Worm (Caenorhabditis elegans): Measurements from ENCODE around the gene Y39A1A.9.

- TF ChIP-seq dmd-4 (tag; optimal IDR thresholded peaks at IDR 0.05) (no peak), F13H6.1 (tag; optimal IDR thresholded peaks at IDR 0.05) (no peak), peb-1 (tag; optimal IDR thresholded peaks at IDR 0.05) (no peak), lsy-2 (tag; optimal IDR thresholded peaks at IDR 0.05) (no peak), aly-2 (tag; optimal IDR thresholded peaks at IDR 0.05) (no peak), unc-62 (GFP tag; optimal IDR thresholded peaks at IDR 0.05) (no peak), nhr-11 (tag; optimal IDR thresholded peaks at IDR 0.05) (no peak), zag-1 (tag; optimal IDR thresholded peaks at IDR 0.05) (no peak), snpc-4 (tag; optimal IDR thresholded peaks at IDR 0.05) (no peak), ama-1 (optimal IDR thresholded peaks at IDR 0.05) (no peak), ceh-82 (tag; optimal IDR thresholded peaks at IDR 0.05) (no peak), ceh-16 (tag; optimal IDR thresholded peaks at IDR 0.05) (no peak), unc-39 (tag; optimal IDR thresholded peaks at IDR 0.05) (no peak)
Measured at ce11 chrIII:10638339-10639021, 5.2 kb upstream of the Y39A1A.9 start, which contains the start of gene Y39A1A.27.
